Worm (Caenorhabditis elegans): ENCODE measurements around the gene npr-22.

ce11 chrIV:8600712-8601330 lies 41.6 kb downstream of the npr-22 start, which contains the start of gene Y59H11AR.4:
- no peak for TF ChIP-seq pqm-1 (tag; optimal IDR thresholded peaks at IDR 0.05)
- no peak for TF ChIP-seq pat-9 (tag; optimal IDR thresholded peaks at IDR 0.05)
- TF ChIP-seq ama-1 (optimal IDR thresholded peaks at IDR 0.05), result no peak
- TF ChIP-seq K09A11.1 (tag; optimal IDR thresholded peaks at IDR 0.05; ENCODE audit: insufficient read depth), result no peak
- TF ChIP-seq ceh-14 (tag; optimal IDR thresholded peaks at IDR 0.05), result no peak
- TF ChIP-seq nhr-11 (tag; optimal IDR thresholded peaks at IDR 0.05), result no peak
